Fruit fly (Drosophila melanogaster): ENCODE results near the gene CG17380.

CG17380 gene

dm6 chr3R:23358565-23359138 lies 44.9 kb downstream of the CG17380 start, which contains the start of gene RpS3 (continued):
- no peak for TF ChIP-seq tx (GFP tag; optimal IDR thresholded peaks at IDR 0.05)
- TF ChIP-seq CG17359 (tag; optimal IDR thresholded peaks at IDR 0.05): peak; percentile 22
- no peak for TF ChIP-seq hkb (optimal IDR thresholded peaks at IDR 0.05)
- TF ChIP-seq hkb (GFP tag; IDR thresholded peaks at IDR 0.05): 0 out of 2 replicates have a peak, but pooled peaks have one; percentile 17
- TF ChIP-seq E2f2 (GFP tag; IDR thresholded peaks at IDR 0.05): 0 out of 2 replicates have a peak, but pooled peaks have one; percentile 14
- peak; percentile 58 for TF ChIP-seq CG34376 (GFP tag; optimal IDR thresholded peaks at IDR 0.05)
- peak; percentile 30 for TF ChIP-seq CG4617 (GFP tag; optimal IDR thresholded peaks at IDR 0.05; ENCODE audit: borderline replicate concordance)
- peak; percentile 37 for TF ChIP-seq mirr (GFP tag; optimal IDR thresholded peaks at IDR 0.05)
- peak; percentile 25 for TF ChIP-seq CG12219 (GFP tag; optimal IDR thresholded peaks at IDR 0.05)
- TF ChIP-seq YL-1 (GFP tag; optimal IDR thresholded peaks at IDR 0.05): peak; percentile 99
- peak; percentile 12 for TF ChIP-seq CG4328 (GFP tag; optimal IDR thresholded peaks at IDR 0.05)
- TF ChIP-seq crol (GFP tag; IDR thresholded peaks at IDR 0.05): no peak
- TF ChIP-seq emc (GFP tag; optimal IDR thresholded peaks at IDR 0.05): no peak
- TF ChIP-seq Jarid2 (GFP tag; optimal IDR thresholded peaks at IDR 0.05): peak; percentile 33
- peak; percentile 65 for TF ChIP-seq nmo (GFP tag; optimal IDR thresholded peaks at IDR 0.05)
- TF ChIP-seq ftz-f1 (GFP tag; optimal IDR thresholded peaks at IDR 0.05): no peak
- TF ChIP-seq CHES-1-like (GFP tag; optimal IDR thresholded peaks at IDR 0.05): no peak
- TF ChIP-seq kah (GFP tag; optimal IDR thresholded peaks at IDR 0.05): peak; percentile 33
- peak; percentile 38 for TF ChIP-seq Nf-YC (tag; optimal IDR thresholded peaks at IDR 0.05)
- peak; percentile 39 for TF ChIP-seq CG13624 (GFP tag; optimal IDR thresholded peaks at IDR 0.05)
- peak; percentile 57 for TF ChIP-seq Hmr (GFP tag; optimal IDR thresholded peaks at IDR 0.05)
- TF ChIP-seq gem (tag; optimal IDR thresholded peaks at IDR 0.05): peak; percentile 36
- TF ChIP-seq Dp (GFP tag; optimal IDR thresholded peaks at IDR 0.05): peak; percentile 31
- TF ChIP-seq wor (GFP tag; IDR thresholded peaks at IDR 0.05): no peak
- peak; percentile 3 for TF ChIP-seq CG3407 (GFP tag; optimal IDR thresholded peaks at IDR 0.05)
- no peak for TF ChIP-seq tll (GFP tag; optimal IDR thresholded peaks at IDR 0.05)
- peak; percentile 29 for TF ChIP-seq zen (tag; optimal IDR thresholded peaks at IDR 0.05)
- peak; percentile 44 for TF ChIP-seq CG2875 (GFP tag; optimal IDR thresholded peaks at IDR 0.05)
- peak; percentile 29; the same call in 1 of the 2 replicates for TF ChIP-seq sob (GFP tag; IDR thresholded peaks at IDR 0.05)
- peak in 1 of 2 experiments; percentile 36 for TF ChIP-seq Eip74EF (GFP tag; optimal IDR thresholded peaks at IDR 0.05)
- TF ChIP-seq CG17829 (tag; optimal IDR thresholded peaks at IDR 0.05): peak; percentile 21
- TF ChIP-seq Elba2 (GFP tag; optimal IDR thresholded peaks at IDR 0.05): no peak
- TF ChIP-seq Lhr (GFP tag; optimal IDR thresholded peaks at IDR 0.05): peak; percentile 66
- no peak for TF ChIP-seq CG14965 (GFP tag; optimal IDR thresholded peaks at IDR 0.05; ENCODE audit: borderline replicate concordance)
- TF ChIP-seq CG8388 (GFP tag; optimal IDR thresholded peaks at IDR 0.05): peak; percentile 14
- TF ChIP-seq CG13296 (GFP tag; optimal IDR thresholded peaks at IDR 0.05): peak; percentile 22
- TF ChIP-seq odd (GFP tag; optimal IDR thresholded peaks at IDR 0.05): peak; percentile 39
- peak; percentile 9 for TF ChIP-seq CG7271 (tag; optimal IDR thresholded peaks at IDR 0.05)
- TF ChIP-seq CG4360 (GFP tag; IDR thresholded peaks at IDR 0.05): peak; percentile 81
- TF ChIP-seq CG9215 (GFP tag; IDR thresholded peaks at IDR 0.05): no peak
- TF ChIP-seq PHDP (tag; optimal IDR thresholded peaks at IDR 0.05): peak; percentile 39
- peak; percentile 32 for TF ChIP-seq CG9727 (GFP tag; optimal IDR thresholded peaks at IDR 0.05)
- TF ChIP-seq CG2712 (tag; optimal IDR thresholded peaks at IDR 0.05): peak; percentile 94
- TF ChIP-seq CG7839 (tag; optimal IDR thresholded peaks at IDR 0.05): peak; percentile 14
- TF ChIP-seq Ets97D (GFP tag; optimal IDR thresholded peaks at IDR 0.05): peak; percentile 78
- peak; percentile 99 for TF ChIP-seq dm (GFP tag; optimal IDR thresholded peaks at IDR 0.05)
- TF ChIP-seq ranshi (GFP tag; IDR thresholded peaks at IDR 0.05): no peak
- peak; percentile 64 for TF ChIP-seq CG15514 (GFP tag; optimal IDR thresholded peaks at IDR 0.05)
- peak; percentile 2 for TF ChIP-seq CG7987 (GFP tag; optimal IDR thresholded peaks at IDR 0.05)

Measured in whole organism, embryonic.